Fruit fly (Drosophila melanogaster): ENCODE data around the gene CG5013.

Gene CG5013

DNA sequence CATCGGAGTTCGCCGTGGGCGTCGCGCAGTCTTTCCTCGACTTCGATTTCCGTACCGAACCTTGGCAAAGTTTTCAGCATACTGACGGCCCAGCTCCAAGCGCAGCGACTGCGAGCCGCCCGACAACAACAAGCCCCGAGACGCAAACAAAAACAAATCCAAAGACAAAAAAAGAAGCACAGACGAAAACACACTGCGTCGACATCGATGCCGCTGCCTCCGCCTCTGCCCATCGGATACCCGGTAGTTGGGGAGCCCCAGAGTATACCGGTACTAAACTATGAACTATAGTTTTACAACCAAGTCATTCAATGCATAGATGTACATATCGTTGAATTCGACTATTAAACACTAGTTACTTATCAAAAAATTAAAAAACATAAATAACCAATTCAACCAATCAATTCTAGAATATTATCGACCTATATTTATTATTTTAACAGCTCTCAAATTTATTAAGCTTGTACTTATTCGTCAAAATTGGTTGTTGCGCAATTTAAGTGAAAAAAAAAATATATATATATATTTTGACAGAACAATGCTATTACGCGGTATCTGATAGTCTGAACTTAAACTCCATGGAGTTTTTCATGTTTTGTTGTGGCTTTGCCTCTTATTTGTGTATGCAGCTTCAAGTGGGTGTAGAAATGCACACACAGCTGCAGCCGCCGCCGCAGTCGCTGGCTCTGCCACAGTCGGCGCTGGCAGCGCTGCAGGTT, 44.7 kb downstream of the CG5013 start (continued):
- TF ChIP-seq Ets21C (GFP tag; optimal IDR thresholded peaks at IDR 0.05) (no peak), svp (GFP tag) (peak; percentile 14), CG7368 (GFP tag; optimal IDR thresholded peaks at IDR 0.05) (peak; percentile 70), Sox102F (GFP tag; optimal IDR thresholded peaks at IDR 0.05) (peak; percentile 56), Blimp-1 (GFP tag; optimal IDR thresholded peaks at IDR 0.05) (peak; percentile 27), Lpt (GFP tag; optimal IDR thresholded peaks at IDR 0.05) (peak; percentile 87), OdsH (GFP tag; optimal IDR thresholded peaks at IDR 0.05) (peak; percentile 87), CG11762 (GFP tag; optimal IDR thresholded peaks at IDR 0.05; ENCODE audit: insufficient read depth) (peak; percentile 80), eg (GFP tag; IDR thresholded peaks at IDR 0.05) (peak; percentile 77), Eip93F (GFP tag; optimal IDR thresholded peaks at IDR 0.05) (no peak), fd59A (GFP tag; optimal IDR thresholded peaks at IDR 0.05) (peak; percentile 71), CG15336 (GFP tag; IDR thresholded peaks at IDR 0.05) (peak; percentile 72; the same call in 1 of the 2 replicates), spab (GFP tag; optimal IDR thresholded peaks at IDR 0.05) (peak; percentile 83), CG11294 (GFP tag; IDR thresholded peaks at IDR 0.05) (no peak; the same call in none of the 2 replicates), CG6792 (GFP tag; optimal IDR thresholded peaks at IDR 0.05) (peak; percentile 73), Eip78C (GFP tag) (peak; percentile 97), CG6854 (GFP tag; optimal IDR thresholded peaks at IDR 0.05) (peak; percentile 26), fkh (GFP tag; optimal IDR thresholded peaks at IDR 0.05) (peak; percentile 23), net (GFP tag; optimal IDR thresholded peaks at IDR 0.05) (peak; percentile 84), Hr4 (GFP tag; optimal IDR thresholded peaks at IDR 0.05) (peak; percentile 86), topi (GFP tag; optimal IDR thresholded peaks at IDR 0.05) (peak; percentile 70), Smox (GFP tag; optimal IDR thresholded peaks at IDR 0.05) (no peak), CG11902 (GFP tag; optimal IDR thresholded peaks at IDR 0.05) (peak; percentile 28), CG9139 (GFP tag; optimal IDR thresholded peaks at IDR 0.05) (peak; percentile 65), fd85E (GFP tag; optimal IDR thresholded peaks at IDR 0.05) (no peak), lz (GFP tag; optimal IDR thresholded peaks at IDR 0.05) (peak; percentile 58), CG3032 (tag; optimal IDR thresholded peaks at IDR 0.05) (peak; percentile 79), CG31627 (GFP tag; optimal IDR thresholded peaks at IDR 0.05) (peak; percentile 34), dsx (GFP tag; optimal IDR thresholded peaks at IDR 0.05; ENCODE audit: poor library complexity, severe bottlenecking) (peak; percentile 71), Ets96B (tag; optimal IDR thresholded peaks at IDR 0.05) (peak; percentile 80), CG3919 (GFP tag; optimal IDR thresholded peaks at IDR 0.05) (peak; percentile 84), CG10669 (GFP tag; optimal IDR thresholded peaks at IDR 0.05) (peak; percentile 76), dac (GFP tag; optimal IDR thresholded peaks at IDR 0.05) (peak; percentile 63), Hr38 (GFP tag; optimal IDR thresholded peaks at IDR 0.05) (no peak), achi (GFP tag; optimal IDR thresholded peaks at IDR 0.05) (peak; percentile 84), esn (GFP tag; optimal IDR thresholded peaks at IDR 0.05) (peak; percentile 75), CG4318 (GFP tag; optimal IDR thresholded peaks at IDR 0.05) (peak; percentile 87), ss (GFP tag; optimal IDR thresholded peaks at IDR 0.05) (peak; percentile 83 to 89), CG8119 (GFP tag; IDR thresholded peaks at IDR 0.05) (peak; percentile 82), Hr39 (GFP tag; optimal IDR thresholded peaks at IDR 0.05) (peak; percentile 40)

DNA sequence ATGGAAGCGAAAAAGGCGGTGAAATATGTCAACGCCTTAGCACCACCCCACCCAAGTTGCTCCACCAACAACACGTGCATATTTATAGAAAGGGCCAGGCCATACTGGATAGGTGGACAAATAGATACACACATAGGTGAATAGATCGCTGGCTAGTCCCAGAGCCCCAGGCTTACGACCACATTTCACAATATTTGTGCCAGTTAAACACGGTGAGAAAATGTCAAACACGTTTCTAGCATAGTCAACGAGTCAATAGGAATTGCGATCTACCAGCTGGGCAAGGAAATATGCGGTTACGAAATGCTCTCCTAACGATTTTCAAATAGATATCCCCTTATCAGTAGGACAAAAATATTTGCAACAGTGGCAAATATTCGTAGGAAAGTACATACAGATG, 45.4 kb downstream of the CG5013 start:
- TF ChIP-seq eg (GFP tag; IDR thresholded peaks at IDR 0.05) (no peak), CG10669 (GFP tag; optimal IDR thresholded peaks at IDR 0.05) (no peak), Hr38 (GFP tag; optimal IDR thresholded peaks at IDR 0.05) (no peak), acj6 (GFP tag; optimal IDR thresholded peaks at IDR 0.05) (no peak), spab (GFP tag; optimal IDR thresholded peaks at IDR 0.05) (no peak), CG8632 (GFP tag; optimal IDR thresholded peaks at IDR 0.05) (no peak), Eip78C (GFP tag) (peak; percentile 28), CG8119 (GFP tag; IDR thresholded peaks at IDR 0.05) (no peak), lz (GFP tag; optimal IDR thresholded peaks at IDR 0.05) (no peak), Smox (GFP tag; optimal IDR thresholded peaks at IDR 0.05) (no peak), CG6163 (GFP tag; IDR thresholded peaks at IDR 0.05) (no peak), fkh (GFP tag; optimal IDR thresholded peaks at IDR 0.05) (peak; percentile 35), CG1621 (tag; optimal IDR thresholded peaks at IDR 0.05) (no peak), CG31627 (GFP tag; optimal IDR thresholded peaks at IDR 0.05) (no peak), CG6854 (GFP tag; optimal IDR thresholded peaks at IDR 0.05) (no peak), topi (GFP tag; optimal IDR thresholded peaks at IDR 0.05) (no peak), CG34406 (GFP tag; optimal IDR thresholded peaks at IDR 0.05) (no peak), achi (GFP tag; optimal IDR thresholded peaks at IDR 0.05) (no peak), CG11294 (GFP tag; IDR thresholded peaks at IDR 0.05) (no peak), Met (GFP tag; optimal IDR thresholded peaks at IDR 0.05) (no peak), fd59A (GFP tag; optimal IDR thresholded peaks at IDR 0.05) (no peak), CG32006 (GFP tag; optimal IDR thresholded peaks at IDR 0.05) (peak; percentile 17), Blimp-1 (GFP tag; optimal IDR thresholded peaks at IDR 0.05) (no peak), pdm3 (GFP tag; optimal IDR thresholded peaks at IDR 0.05) (no peak), CG6276 (GFP tag; optimal IDR thresholded peaks at IDR 0.05) (no peak)
